Fruit fly (Drosophila melanogaster): ENCODE data around the gene CG14864.

Gene CG14864

dm6 chr3R:15268426-15268825 is at the start of gene CG14864, which contains the start of gene Zip88E:
Gene CG14864 (minus strand): TSS chr3R:15268538.
Gene Zip88E (plus strand): TSS chr3R:15268662.
- TF ChIP-seq h (optimal IDR thresholded peaks at IDR 0.05) (no peak), ttk (optimal IDR thresholded peaks at IDR 0.05) (no peak), insv (optimal IDR thresholded peaks at IDR 0.05) (no peak), psq (optimal IDR thresholded peaks at IDR 0.05) (no peak), Myc (optimal IDR thresholded peaks at IDR 0.05) (no peak), Sin3A (optimal IDR thresholded peaks at IDR 0.05) (no peak)

dm6 chr3R:15316326-15316725 is 48.0 kb upstream of the CG14864 start, which contains the start of gene CG14866:
Gene CG14866 (plus strand): TSS chr3R:15316471.
- TF ChIP-seq ttk (optimal IDR thresholded peaks at IDR 0.05) (no peak), h (optimal IDR thresholded peaks at IDR 0.05) (no peak), psq (optimal IDR thresholded peaks at IDR 0.05) (no peak), insv (optimal IDR thresholded peaks at IDR 0.05) (no peak), Myc (optimal IDR thresholded peaks at IDR 0.05) (no peak), Sin3A (optimal IDR thresholded peaks at IDR 0.05) (no peak)

- TF ChIP-seq ttk (optimal IDR thresholded peaks at IDR 0.05) (no peak), Myc (optimal IDR thresholded peaks at IDR 0.05) (no peak), psq (optimal IDR thresholded peaks at IDR 0.05) (no peak), insv (optimal IDR thresholded peaks at IDR 0.05) (no peak), Sin3A (optimal IDR thresholded peaks at IDR 0.05) (no peak), h (optimal IDR thresholded peaks at IDR 0.05) (no peak)
These were observed 45.5 kb upstream of the CG14864 start for dm6 chr3R:15313836-15314235.

dm6 chr3R:15310695-15311094 is 42.4 kb upstream of the CG14864 start:
- no peak for TF ChIP-seq ttk (optimal IDR thresholded peaks at IDR 0.05)
- no peak for TF ChIP-seq psq (optimal IDR thresholded peaks at IDR 0.05)
- no peak for TF ChIP-seq insv (optimal IDR thresholded peaks at IDR 0.05)

- TF ChIP-seq psq (optimal IDR thresholded peaks at IDR 0.05) (no peak), ttk (optimal IDR thresholded peaks at IDR 0.05) (no peak), Myc (optimal IDR thresholded peaks at IDR 0.05) (no peak), insv (optimal IDR thresholded peaks at IDR 0.05) (no peak), Sin3A (optimal IDR thresholded peaks at IDR 0.05) (no peak), h (optimal IDR thresholded peaks at IDR 0.05) (no peak)
These were observed 41.6 kb upstream of the CG14864 start, which contains the start of gene Tm2 for dm6 chr3R:15309924-15310323. Gene Tm2 (plus strand): TSS chr3R:15310193.

dm6 chr3R:15305246-15305645 is 36.9 kb upstream of the CG14864 start:
- no peak for TF ChIP-seq insv (optimal IDR thresholded peaks at IDR 0.05)
- TF ChIP-seq Sin3A (optimal IDR thresholded peaks at IDR 0.05): no peak
- TF ChIP-seq ttk (optimal IDR thresholded peaks at IDR 0.05): no peak
- no peak for TF ChIP-seq Myc (optimal IDR thresholded peaks at IDR 0.05)
- TF ChIP-seq h (optimal IDR thresholded peaks at IDR 0.05): no peak
- TF ChIP-seq psq (optimal IDR thresholded peaks at IDR 0.05): no peak

dm6 chr3R:15297904-15298303 is 29.6 kb upstream of the CG14864 start:
- TF ChIP-seq ttk (optimal IDR thresholded peaks at IDR 0.05) (no peak), Sin3A (optimal IDR thresholded peaks at IDR 0.05) (no peak), psq (optimal IDR thresholded peaks at IDR 0.05) (no peak), Myc (optimal IDR thresholded peaks at IDR 0.05) (no peak), h (optimal IDR thresholded peaks at IDR 0.05) (no peak)

dm6 chr3R:15293878-15294350 is 25.6 kb upstream of the CG14864 start:
- TF ChIP-seq psq (optimal IDR thresholded peaks at IDR 0.05): no peak
- no peak for TF ChIP-seq insv (optimal IDR thresholded peaks at IDR 0.05)
- TF ChIP-seq Myc (optimal IDR thresholded peaks at IDR 0.05): no peak
- TF ChIP-seq Sin3A (optimal IDR thresholded peaks at IDR 0.05): no peak
- no peak for TF ChIP-seq h (optimal IDR thresholded peaks at IDR 0.05)
- TF ChIP-seq ttk (optimal IDR thresholded peaks at IDR 0.05): no peak

- no peak for TF ChIP-seq Myc (optimal IDR thresholded peaks at IDR 0.05)
- no peak for TF ChIP-seq ttk (optimal IDR thresholded peaks at IDR 0.05)
- no peak for TF ChIP-seq h (optimal IDR thresholded peaks at IDR 0.05)
- TF ChIP-seq psq (optimal IDR thresholded peaks at IDR 0.05): no peak
- TF ChIP-seq insv (optimal IDR thresholded peaks at IDR 0.05): no peak
- TF ChIP-seq Sin3A (optimal IDR thresholded peaks at IDR 0.05): no peak
These were observed 24.9 kb upstream of the CG14864 start for dm6 chr3R:15293005-15293877.

dm6 chr3R:15292241-15293004 is 24.1 kb upstream of the CG14864 start:
- TF ChIP-seq insv (optimal IDR thresholded peaks at IDR 0.05) (no peak), h (optimal IDR thresholded peaks at IDR 0.05) (no peak), Sin3A (optimal IDR thresholded peaks at IDR 0.05) (no peak), Myc (optimal IDR thresholded peaks at IDR 0.05) (no peak)

dm6 chr3R:15291551-15292223 is 23.3 kb upstream of the CG14864 start:
- TF ChIP-seq h (optimal IDR thresholded peaks at IDR 0.05) (no peak), insv (optimal IDR thresholded peaks at IDR 0.05) (no peak), ttk (optimal IDR thresholded peaks at IDR 0.05) (no peak), Sin3A (optimal IDR thresholded peaks at IDR 0.05) (no peak)

Measured in Kc167 (cell line).